Worm (Caenorhabditis elegans): ENCODE results near the gene ant-1.4.

DNA sequence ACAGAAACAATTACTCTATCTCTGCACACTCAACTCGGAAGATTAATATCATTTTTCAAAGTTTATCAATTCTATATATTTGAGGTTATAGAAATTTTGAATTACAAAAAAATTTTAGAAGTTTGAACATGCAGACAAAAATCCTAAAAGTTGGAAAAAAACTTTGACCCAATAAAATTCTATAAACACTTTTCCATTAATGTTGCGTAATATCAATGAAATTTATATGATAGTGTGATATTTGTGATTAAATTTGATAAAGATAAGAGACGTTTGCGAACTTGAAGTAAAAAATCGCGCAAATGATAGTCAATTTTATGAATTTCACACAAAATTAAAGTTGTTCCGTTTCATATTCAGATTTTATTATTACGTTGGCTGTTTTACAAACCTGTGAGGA is 6.0 kb downstream of the ant-1.4 start:
- no peak for TF ChIP-seq ceh-36 (tag; optimal IDR thresholded peaks at IDR 0.05)
- no peak for TF ChIP-seq ets-7 (tag; optimal IDR thresholded peaks at IDR 0.05)
- TF ChIP-seq hnd-1 (tag; optimal IDR thresholded peaks at IDR 0.05), result no peak
- no peak for TF ChIP-seq hmbx-1 (tag; optimal IDR thresholded peaks at IDR 0.05)
- no peak for TF ChIP-seq ama-1 (optimal IDR thresholded peaks at IDR 0.05)
- no peak for TF ChIP-seq tra-4 (tag; optimal IDR thresholded peaks at IDR 0.05)
